Fruit fly (Drosophila melanogaster): ENCODE results near the gene CG11630.
A peak's percentile ranks its signal among the peaks of the same experiment; 100 is the strongest.

The CG11630 gene

dm6 chr2L:21753448-21753908 lies 30.4 kb downstream of the CG11630 start (continued):
- TF ChIP-seq Vsx1 (GFP tag; optimal IDR thresholded peaks at IDR 0.05) = no peak
- TF ChIP-seq D19B (GFP tag; optimal IDR thresholded peaks at IDR 0.05) = no peak
- peak; percentile 82 for TF ChIP-seq CG3163 (GFP tag; optimal IDR thresholded peaks at IDR 0.05)
- no peak for TF ChIP-seq dpn (GFP tag; optimal IDR thresholded peaks at IDR 0.05)
- TF ChIP-seq Fer3 (tag; optimal IDR thresholded peaks at IDR 0.05) = no peak
- TF ChIP-seq CG18262 (tag; optimal IDR thresholded peaks at IDR 0.05) = no peak
- no peak for TF ChIP-seq lov (optimal IDR thresholded peaks at IDR 0.05)
- no peak for TF ChIP-seq lov (GFP tag; IDR thresholded peaks at IDR 0.05)
- no peak for TF ChIP-seq CG31224 (GFP tag; IDR thresholded peaks at IDR 0.05)
- no peak for TF ChIP-seq CG17568 (GFP tag; optimal IDR thresholded peaks at IDR 0.05)
- no peak for TF ChIP-seq ttk (GFP tag; IDR thresholded peaks at IDR 0.05)
- TF ChIP-seq cad (GFP tag; optimal IDR thresholded peaks at IDR 0.05) = peak; percentile 5
- TF ChIP-seq CG33557 (GFP tag; optimal IDR thresholded peaks at IDR 0.05) = no peak
- no peak for TF ChIP-seq Kr (GFP tag; optimal IDR thresholded peaks at IDR 0.05)
- TF ChIP-seq trh (GFP tag; optimal IDR thresholded peaks at IDR 0.05) = no peak
- no peak for TF ChIP-seq ci (GFP tag; IDR thresholded peaks at IDR 0.05)
- no peak for TF ChIP-seq CG16813 (GFP tag; IDR thresholded peaks at IDR 0.05; ENCODE audit: partially characterized antibody)
- no peak for TF ChIP-seq ab (GFP tag; optimal IDR thresholded peaks at IDR 0.05)
- no peak for TF ChIP-seq stc (GFP tag; IDR thresholded peaks at IDR 0.05)
- peak; percentile 32; the same call in 1 of the 2 replicates for TF ChIP-seq CG13287 (GFP tag; IDR thresholded peaks at IDR 0.05; ENCODE audit: partially characterized antibody)
- no peak for TF ChIP-seq CG8290 (GFP tag; optimal IDR thresholded peaks at IDR 0.05)
- peak in 1 of 2 experiments; percentile 19 for TF ChIP-seq CG8290 (tag; optimal IDR thresholded peaks at IDR 0.05)
- no peak for TF ChIP-seq CG7928 (GFP tag; optimal IDR thresholded peaks at IDR 0.05)
- no peak for TF ChIP-seq nerfin-2 (GFP tag; IDR thresholded peaks at IDR 0.05; ENCODE audit: partially characterized antibody)
- no peak for TF ChIP-seq scrt (GFP tag; optimal IDR thresholded peaks at IDR 0.05)
- TF ChIP-seq Lim3 (GFP tag; IDR thresholded peaks at IDR 0.05) = no peak
- TF ChIP-seq Atf-2 (GFP tag; optimal IDR thresholded peaks at IDR 0.05) = no peak
- no peak for TF ChIP-seq CrebB (tag; optimal IDR thresholded peaks at IDR 0.05)
- TF ChIP-seq CG2129 (GFP tag; IDR thresholded peaks at IDR 0.05; ENCODE audit: partially characterized antibody) = no peak
- TF ChIP-seq CG15479 (GFP tag; optimal IDR thresholded peaks at IDR 0.05) = peak; percentile 13
- no peak for TF ChIP-seq CG30431 (GFP tag; optimal IDR thresholded peaks at IDR 0.05)
- no peak for TF ChIP-seq zf30C (GFP tag; optimal IDR thresholded peaks at IDR 0.05)
- TF ChIP-seq Dref (GFP tag; IDR thresholded peaks at IDR 0.05) = no peak
- TF ChIP-seq CG6765 (GFP tag; optimal IDR thresholded peaks at IDR 0.05) = no peak
- no peak for TF ChIP-seq CG8944 (GFP tag; optimal IDR thresholded peaks at IDR 0.05)
- TF ChIP-seq pnt (GFP tag; optimal IDR thresholded peaks at IDR 0.05) = no peak
- no peak for TF ChIP-seq CG6791 (GFP tag; IDR thresholded peaks at IDR 0.05; ENCODE audit: partially characterized antibody)
- TF ChIP-seq kay (GFP tag; optimal IDR thresholded peaks at IDR 0.05) = no peak
- no peak for TF ChIP-seq CG13624 (GFP tag; optimal IDR thresholded peaks at IDR 0.05)
- TF ChIP-seq prd (optimal IDR thresholded peaks at IDR 0.05) = no peak
- TF ChIP-seq prd (GFP tag; IDR thresholded peaks at IDR 0.05) = no peak
- TF ChIP-seq CG34224 (GFP tag; IDR thresholded peaks at IDR 0.05; ENCODE audit: partially characterized antibody) = no peak; the same call in 2 of the 3 replicates
- TF ChIP-seq org-1 (GFP tag; optimal IDR thresholded peaks at IDR 0.05) = no peak
- no peak; the same call in 1 of the 2 replicates for TF ChIP-seq CG14014 (GFP tag; IDR thresholded peaks at IDR 0.05)
- TF ChIP-seq CG1024 (GFP tag; IDR thresholded peaks at IDR 0.05) = no peak
- no peak for TF ChIP-seq CG16779 (GFP tag; IDR thresholded peaks at IDR 0.05)
- no peak for TF ChIP-seq en (GFP tag; optimal IDR thresholded peaks at IDR 0.05)
- no peak for TF ChIP-seq disco-r (GFP tag; optimal IDR thresholded peaks at IDR 0.05)
- no peak for TF ChIP-seq eve (GFP tag; optimal IDR thresholded peaks at IDR 0.05)
- TF ChIP-seq dmrt99B (tag; optimal IDR thresholded peaks at IDR 0.05) = no peak
- TF ChIP-seq CG17912 (GFP tag; optimal IDR thresholded peaks at IDR 0.05) = no peak
- TF ChIP-seq usp (GFP tag; optimal IDR thresholded peaks at IDR 0.05) = no peak
- no peak for TF ChIP-seq Aef1 (GFP tag; IDR thresholded peaks at IDR 0.05)

Measured in whole organism, embryonic.